Worm (Caenorhabditis elegans) whole organism, mixed stage, embryonic: ENCODE measurements around the gene F08F1.3.

Source experiments
- M03D4.4 ChIP-seq: sonication (generic microtip); optimal IDR thresholded peaks from 2 replicates; lab custom pipeline; 2017; ENCODE audit warnings: mild to moderate bottlenecking, missing genetic modification characterization, missing compliant biosample characterization
- bed-3 ChIP-seq: fragments of 200-800 bp; sonication (Bioruptor generic); optimal IDR thresholded peaks from 3 replicates; lab custom pipeline; 2018; ENCODE audit warnings: mild to moderate bottlenecking, missing genetic modification characterization, moderate library complexity, missing compliant biosample characterization
- blmp-1 ChIP-seq: fragments of 150-350 bp; optimal IDR thresholded peaks from 2 replicates; lab custom pipeline; 2014; ENCODE audit warnings: missing biosample characterization, missing genetic modification characterization
- ceh-39 ChIP-seq: fragments of 150-350 bp; optimal IDR thresholded peaks from 2 replicates; lab custom pipeline; 2014; ENCODE audit warnings: missing biosample characterization, missing genetic modification characterization
- ceh-43 ChIP-seq: fragments of 200-800 bp; sonication (Bioruptor generic); optimal IDR thresholded peaks from 2 replicates; lab custom pipeline; 2018; ENCODE audit warnings: mild to moderate bottlenecking, missing genetic modification characterization, moderate library complexity, missing compliant biosample characterization
- ceh-83 ChIP-seq: fragments of 200-800 bp; sonication (Bioruptor generic); optimal IDR thresholded peaks from 2 replicates; lab custom pipeline; 2018; ENCODE audit warnings: mild to moderate bottlenecking, missing genetic modification characterization, missing compliant biosample characterization
- ces-1 ChIP-seq: fragments of 150-350 bp; optimal IDR thresholded peaks from 2 replicates; lab custom pipeline; 2014; ENCODE audit warnings: missing biosample characterization, missing genetic modification reagents, missing genetic modification characterization
- cnd-1 ChIP-seq: fragments of 200-800 bp; sonication (Bioruptor generic); optimal IDR thresholded peaks from 2 replicates; lab custom pipeline; 2018; ENCODE audit warnings: mild to moderate bottlenecking, missing genetic modification characterization, missing compliant biosample characterization
- drap-1 ChIP-seq: fragments of 200-800 bp; sonication (Bioruptor generic); optimal IDR thresholded peaks from 3 replicates; lab custom pipeline; 2018; ENCODE audit warnings: mild to moderate bottlenecking, missing genetic modification characterization, missing compliant biosample characterization
- elt-1 ChIP-seq: sonication (generic microtip); optimal IDR thresholded peaks from 2 replicates; lab custom pipeline; 2017; ENCODE audit warnings: missing genetic modification characterization, mild to moderate bottlenecking, missing compliant biosample characterization, antibody characterized with exemption, moderate library complexity, borderline replicate concordance; ENCODE audit not compliant: insufficient read depth
- elt-3 ChIP-seq: fragments of 150-350 bp; optimal IDR thresholded peaks from 2 replicates; lab custom pipeline; 2014; ENCODE audit warnings: missing biosample characterization, missing genetic modification characterization
- flh-1 ChIP-seq: fragments of 200-800 bp; sonication (Bioruptor generic); optimal IDR thresholded peaks from 2 replicates; lab custom pipeline; 2018; ENCODE audit warnings: mild to moderate bottlenecking, missing genetic modification characterization, moderate library complexity, missing compliant biosample characterization
- ham-2 ChIP-seq: fragments of 200-800 bp; sonication (Bioruptor generic); optimal IDR thresholded peaks from 2 replicates; lab custom pipeline; 2018; ENCODE audit warnings: mild to moderate bottlenecking, missing genetic modification characterization, missing compliant biosample characterization
- hlh-1 ChIP-seq: fragments of 150-350 bp; optimal IDR thresholded peaks from 2 replicates; lab custom pipeline; 2014; ENCODE audit warnings: missing biosample characterization, missing genetic modification reagents, missing genetic modification characterization
- lin-13 ChIP-seq: fragments of 150-350 bp; optimal IDR thresholded peaks from 2 replicates; lab custom pipeline; 2014; ENCODE audit warnings: missing biosample characterization, missing genetic modification characterization
- lin-32 ChIP-seq: fragments of 200-800 bp; sonication (Bioruptor generic); optimal IDR thresholded peaks from 2 replicates; lab custom pipeline; 2018; ENCODE audit warnings: mild to moderate bottlenecking, missing genetic modification characterization, missing compliant biosample characterization
- lsy-2 ChIP-seq: fragments of 150-350 bp; optimal IDR thresholded peaks from 2 replicates; lab custom pipeline; 2014; ENCODE audit warnings: missing biosample characterization, missing genetic modification characterization
- mab-5 ChIP-seq: fragments of 150-350 bp; optimal IDR thresholded peaks from 2 replicates; lab custom pipeline; 2014; ENCODE audit warnings: missing biosample characterization, missing genetic modification characterization
- mep-1 ChIP-seq: fragments of 150-350 bp; optimal IDR thresholded peaks from 2 replicates; lab custom pipeline; 2017; ENCODE audit warnings: missing biosample characterization, missing genetic modification reagents, missing genetic modification characterization, inconsistent platforms
- mls-2 ChIP-seq: sonication (generic microtip); optimal IDR thresholded peaks from 2 replicates; lab custom pipeline; 2016; ENCODE audit warnings: mild to moderate bottlenecking, missing genetic modification characterization, moderate library complexity, missing compliant biosample characterization
- nhr-12 ChIP-seq: fragments of 150-350 bp; optimal IDR thresholded peaks from 2 replicates; lab custom pipeline; 2014; ENCODE audit warnings: missing biosample characterization, missing genetic modification characterization
- nhr-2 ChIP-seq: fragments of 150-350 bp; optimal IDR thresholded peaks from 2 replicates; lab custom pipeline; 2014; ENCODE audit warnings: missing biosample characterization, missing genetic modification characterization
- nhr-237 ChIP-seq: fragments of 150-350 bp; optimal IDR thresholded peaks from 2 replicates; lab custom pipeline; 2014; ENCODE audit warnings: missing biosample characterization, missing genetic modification characterization
- nhr-28 ChIP-seq: fragments of 150-350 bp; optimal IDR thresholded peaks from 2 replicates; lab custom pipeline; 2014; ENCODE audit warnings: missing biosample characterization, missing genetic modification characterization
- nhr-76 ChIP-seq: sonication (generic microtip); optimal IDR thresholded peaks from 2 replicates; lab custom pipeline; 2017; ENCODE audit warnings: missing biosample characterization, missing genetic modification characterization
- pha-4 ChIP-seq: fragments of 150-350 bp; optimal IDR thresholded peaks from 2 replicates; lab custom pipeline; 2018; ENCODE audit warnings: missing biosample characterization, missing genetic modification reagents, missing genetic modification characterization
- sem-2 ChIP-seq: fragments of 200-800 bp; sonication (Bioruptor generic); optimal IDR thresholded peaks from 2 replicates; lab custom pipeline; 2018; ENCODE audit warnings: mild to moderate bottlenecking, missing genetic modification characterization, missing compliant biosample characterization
- snpc-4 ChIP-seq: fragments of 150-350 bp; optimal IDR thresholded peaks from 2 replicates; lab custom pipeline; 2014; ENCODE audit warnings: missing biosample characterization, missing genetic modification characterization
- sptf-1 ChIP-seq: sonication (generic microtip); optimal IDR thresholded peaks from 2 replicates; lab custom pipeline; 2017; ENCODE audit warnings: mild to moderate bottlenecking, missing genetic modification characterization, moderate library complexity, missing compliant biosample characterization
- tbx-8 ChIP-seq: fragments of 200-800 bp; sonication (Bioruptor generic); optimal IDR thresholded peaks from 2 replicates; lab custom pipeline; 2018; ENCODE audit warnings: mild to moderate bottlenecking, missing genetic modification characterization, moderate library complexity, missing compliant biosample characterization
- unc-120 ChIP-seq: sonication (generic microtip); optimal IDR thresholded peaks from 2 replicates; lab custom pipeline; 2017; ENCODE audit warnings: missing genetic modification characterization, missing compliant biosample characterization; ENCODE audit not compliant: poor library complexity, severe bottlenecking
- unc-39 ChIP-seq: fragments of 150-350 bp; optimal IDR thresholded peaks from 2 replicates; lab custom pipeline; 2014; ENCODE audit warnings: missing biosample characterization, missing genetic modification characterization
- unc-62 ChIP-seq: fragments of 150-350 bp; optimal IDR thresholded peaks from 2 replicates; lab custom pipeline; 2014; ENCODE audit warnings: missing biosample characterization, missing genetic modification reagents, missing genetic modification characterization
- zip-8 ChIP-seq: fragments of 150-350 bp; optimal IDR thresholded peaks from 2 replicates; lab custom pipeline; 2014; ENCODE audit warnings: missing biosample characterization, missing genetic modification characterization
- ztf-11 ChIP-seq: fragments of 150-350 bp; optimal IDR thresholded peaks from 2 replicates; lab custom pipeline; 2014; ENCODE audit warnings: missing biosample characterization, missing genetic modification characterization

The F08F1.3 gene

ce11 chrX:8428319-8428888 lies at the start of gene F08F1.3:
Gene F08F1.3 (plus strand): TSS chrX:8428838.
- TF ChIP-seq ces-1 (GFP tag; lab: Kevin White, UChicago), result no peak

ce11 chrX:8381651-8382050 lies 47.0 kb upstream of the F08F1.3 start:
- TF ChIP-seq mep-1 (tag; lab: Kevin White, UChicago) (no peak), nhr-28 (no peak)

DNA sequence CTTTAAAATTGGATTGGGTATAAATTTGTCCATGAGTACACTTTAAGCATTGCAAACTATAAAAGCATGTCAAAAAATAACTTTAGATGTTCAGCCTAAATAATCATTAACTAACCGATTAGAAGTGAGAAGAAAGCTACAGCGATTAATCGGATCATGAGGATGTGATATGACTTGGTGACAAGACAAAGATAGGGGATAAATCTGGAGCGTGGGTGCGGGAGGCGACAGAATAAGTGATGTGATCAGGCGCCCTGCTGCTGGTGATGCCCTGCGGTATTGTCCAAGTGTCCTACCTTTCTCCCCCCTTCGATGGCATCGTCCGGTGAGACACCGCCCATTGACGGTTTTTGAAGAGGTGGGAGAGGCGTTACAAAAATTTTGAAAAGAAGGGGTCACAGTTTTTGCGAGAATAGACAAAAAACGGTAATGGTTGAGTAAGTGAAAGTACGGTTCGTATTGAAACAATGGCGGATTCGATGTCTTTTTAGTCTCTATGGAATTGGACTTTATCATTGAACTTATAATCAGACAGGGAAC lies 43.9 kb upstream of the F08F1.3 start, which contains the start of gene F41D9.2:
F41D9.2 (minus strand) TSS at position 304 of the 540 bp plus-strand sequence.
- TF ChIP-seq flh-1 (GFP tag; lab: Kevin White, UChicago) (no peak), unc-39 (tag; lab: Kevin White, UChicago) (no peak), lin-13 (tag; lab: Kevin White, UChicago) (no peak), snpc-4 (tag; lab: Kevin White, UChicago) (no peak), nhr-12 (tag; lab: Kevin White, UChicago) (no peak), nhr-76 (no peak), sem-2 (no peak), lin-32 (no peak), nhr-28 (no peak)
- TF ChIP-seq, all 35 proteins: peak for 0

DNA sequence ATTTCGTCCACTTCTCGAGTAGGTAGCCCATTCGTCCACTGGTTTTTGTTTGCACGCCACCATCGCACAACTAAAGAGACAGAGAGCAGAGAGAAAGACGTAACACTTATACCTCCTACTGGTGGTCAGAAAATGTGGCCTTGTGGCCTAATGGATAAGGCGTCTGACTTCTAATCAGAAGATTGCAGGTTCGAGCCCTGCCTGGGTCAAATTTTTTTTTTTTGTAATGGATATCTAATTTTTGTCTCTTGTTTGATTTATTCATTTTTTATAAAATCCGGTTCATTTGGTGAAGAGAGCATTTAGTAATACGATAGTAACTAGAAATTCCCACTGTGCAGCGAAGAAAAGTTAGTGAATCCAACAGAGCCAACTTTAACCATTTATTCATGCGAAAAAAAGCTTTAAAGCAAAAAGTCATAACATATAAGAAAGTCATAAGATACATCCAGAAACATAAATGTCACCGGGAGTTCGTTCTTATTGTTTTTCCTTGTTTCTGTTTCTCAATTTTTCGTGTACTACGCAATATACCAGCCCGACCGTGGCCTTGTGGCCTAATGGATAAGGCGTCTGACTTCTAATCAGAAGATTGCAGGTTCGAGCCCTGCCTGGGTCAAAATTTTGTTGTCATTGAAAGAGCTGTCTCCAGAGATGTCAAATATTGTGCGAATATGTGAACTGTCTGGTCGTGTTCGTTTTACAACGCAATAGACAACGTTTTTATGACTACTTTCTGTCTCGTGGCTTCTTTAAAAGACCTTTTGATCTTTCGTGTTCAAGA lies 42.4 kb upstream of the F08F1.3 start:
- TF ChIP-seq mls-2, result peak; percentile 91
- TF ChIP-seq nhr-237 (tag; lab: Kevin White, UChicago), result no peak
- TF ChIP-seq mep-1 (tag; lab: Kevin White, UChicago), result peak; percentile 56
- peak; percentile 36 for TF ChIP-seq ces-1 (GFP tag; lab: Kevin White, UChicago)
- peak; percentile 88 for TF ChIP-seq ceh-83 (GFP tag; lab: Kevin White, UChicago)
- TF ChIP-seq flh-1 (GFP tag; lab: Kevin White, UChicago), result peak; percentile 45
- no peak for TF ChIP-seq nhr-12 (tag; lab: Kevin White, UChicago)
- peak; percentile 81 for TF ChIP-seq cnd-1 (tag; lab: Kevin White, UChicago)
- TF ChIP-seq ham-2 (GFP tag; lab: Kevin White, UChicago), result no peak
- peak; percentile 80 for TF ChIP-seq drap-1 (GFP tag; lab: Kevin White, UChicago)
- TF ChIP-seq elt-1 (tag; lab: Kevin White, UChicago), result no peak
- peak; percentile 16 for TF ChIP-seq ceh-39 (tag; lab: Kevin White, UChicago)
- TF ChIP-seq unc-120 (tag; lab: Kevin White, UChicago), result peak; percentile 57
- TF ChIP-seq ceh-43 (GFP tag; lab: Kevin White, UChicago), result peak; percentile 76
- peak; percentile 28 for TF ChIP-seq hlh-1 (tag; lab: Kevin White, UChicago)
- TF ChIP-seq lin-13 (tag; lab: Kevin White, UChicago), result no peak
- TF ChIP-seq unc-39 (tag; lab: Kevin White, UChicago), result no peak
- peak; percentile 43 for TF ChIP-seq tbx-8 (GFP tag; lab: Kevin White, UChicago)
- TF ChIP-seq blmp-1 (tag; lab: Kevin White, UChicago), result no peak
- peak; percentile 25 for TF ChIP-seq lin-32
- no peak for TF ChIP-seq snpc-4 (tag; lab: Kevin White, UChicago)
- TF ChIP-seq pha-4, result no peak
- TF ChIP-seq M03D4.4 (tag; lab: Kevin White, UChicago), result peak; percentile 89
- peak; percentile 25 for TF ChIP-seq unc-62 (GFP tag; lab: Kevin White, UChicago)
- TF ChIP-seq nhr-28, result peak; percentile 31
- TF ChIP-seq sem-2, result peak; percentile 77
- TF ChIP-seq sptf-1, result peak; percentile 88
- peak; percentile 35 for TF ChIP-seq ztf-11
- no peak for TF ChIP-seq nhr-76
- no peak for TF ChIP-seq zip-8
- TF ChIP-seq elt-3, result no peak
- no peak for TF ChIP-seq lsy-2
- TF ChIP-seq mab-5 (tag; lab: Kevin White, UChicago), result peak; percentile 31
- peak; percentile 66 for TF ChIP-seq bed-3 (GFP tag; lab: Kevin White, UChicago)
- no peak for TF ChIP-seq nhr-2 (tag; lab: Kevin White, UChicago)
